Fruit fly (Drosophila melanogaster): Measurements from ENCODE around the gene Cpr72Eb.

dm6 chr3L:16354197-16354596 lies 10.5 kb upstream of the Cpr72Eb start, which contains the start of gene Pdh:
- TF ChIP-seq dmrt11E (tag; optimal IDR thresholded peaks at IDR 0.05) (no peak), Dfd (GFP tag; optimal IDR thresholded peaks at IDR 0.05) (no peak), cato (GFP tag; optimal IDR thresholded peaks at IDR 0.05; ENCODE audit: borderline replicate concordance) (no peak), CG12942 (GFP tag; optimal IDR thresholded peaks at IDR 0.05) (no peak), MTF-1 (GFP tag; optimal IDR thresholded peaks at IDR 0.05; ENCODE audit: borderline replicate concordance) (no peak)
